Worm (Caenorhabditis elegans): ENCODE measurements around the gene C44B11.4.

DNA sequence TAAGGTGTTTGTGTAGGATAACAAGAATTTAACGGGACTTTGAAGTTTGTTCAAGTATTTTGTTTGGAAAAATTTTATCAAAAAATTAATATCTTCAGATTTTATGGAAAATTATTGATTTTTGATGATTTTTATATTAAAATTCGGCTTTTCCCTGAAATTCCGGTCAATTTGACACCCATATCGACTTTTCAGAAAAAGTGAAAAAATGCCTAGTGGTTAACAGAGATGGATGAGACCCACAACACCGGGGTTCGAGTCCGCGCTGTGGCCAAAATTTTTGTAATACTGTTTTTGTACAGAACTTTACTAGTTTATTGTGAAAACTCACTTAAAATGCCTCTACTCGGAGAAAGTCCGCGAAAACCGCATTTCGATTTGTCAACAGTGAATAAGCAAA lies 34.0 kb downstream of the C44B11.4 start:
- no peak for TF ChIP-seq nhr-11 (tag; optimal IDR thresholded peaks at IDR 0.05)
- TF ChIP-seq ceh-82 (tag; optimal IDR thresholded peaks at IDR 0.05): no peak
- no peak for TF ChIP-seq nhr-25 (tag; optimal IDR thresholded peaks at IDR 0.05)
- no peak for TF ChIP-seq elt-2 (tag; optimal IDR thresholded peaks at IDR 0.05)
